Fruit fly (Drosophila melanogaster) Kc167 (cell line): ENCODE results near the gene HDAC1.

ENCODE experiments used
- Myc ChIP-seq: fragments of >200 bp; optimal IDR thresholded peaks from 2 replicates; lab custom pipeline; 2017; ENCODE audit warnings: missing external identifiers
- h ChIP-seq: fragments of >200 bp; optimal IDR thresholded peaks from 3 replicates; lab custom pipeline; 2018; ENCODE audit warnings: missing external identifiers
- ttk ChIP-seq: sonication (Bioruptor generic); optimal IDR thresholded peaks from 2 replicates; lab custom pipeline; 2017; ENCODE audit warnings: missing external identifiers

DNA sequence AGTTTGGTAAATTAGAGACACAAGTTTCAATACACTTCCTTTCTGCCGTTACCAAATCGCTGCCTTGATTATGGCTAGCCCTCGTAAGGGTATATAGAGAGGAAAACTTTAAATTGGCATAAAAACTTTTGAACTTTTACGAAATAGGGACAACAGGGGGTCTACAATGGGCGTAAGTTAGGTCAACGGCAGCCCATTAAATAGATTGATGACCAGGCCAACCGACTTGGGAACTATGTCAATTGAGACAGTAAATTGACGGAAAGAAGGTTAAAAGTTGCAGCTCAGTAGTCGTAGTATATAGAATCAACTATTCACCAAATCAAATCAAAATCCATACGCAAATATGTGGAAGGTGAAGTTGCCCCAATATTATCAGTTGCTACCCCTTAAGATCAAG, 5.6 kb upstream of the HDAC1 start, which contains the start of gene CG32246:
- TF ChIP-seq Myc (no peak), h (no peak), ttk (no peak)
